Fruit fly (Drosophila melanogaster) S2 (cell line): Measurements from ENCODE around the gene rod.

Experiments
- CG8478 ChIP-seq: fragments of >200 bp; optimal IDR thresholded peaks from 2 replicates; lab custom pipeline; 2018
- CTCF ChIP-seq, 2 experiments: fragments of >200 bp; optimal IDR thresholded peaks; 2 replicates each; lab custom pipeline; 2018

rod gene

DNA sequence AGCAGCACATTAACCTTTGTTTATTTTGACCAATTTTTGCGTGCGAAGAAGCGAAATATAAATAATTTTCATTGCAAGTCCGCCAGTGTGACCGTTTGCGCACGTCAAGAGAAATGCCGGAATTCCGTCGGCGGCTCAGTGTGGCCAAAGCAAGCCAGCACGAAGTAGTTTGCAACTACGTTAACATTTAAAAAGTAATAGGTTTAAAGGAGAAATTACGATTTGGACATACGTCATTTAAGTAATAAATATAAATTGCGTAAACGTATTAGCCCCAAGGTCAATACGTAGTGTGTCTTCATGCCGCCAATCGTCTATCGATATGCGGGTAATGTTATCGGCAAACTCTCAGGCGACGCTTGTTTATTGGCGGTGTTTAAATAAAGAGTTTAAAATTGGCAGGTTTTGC lies at the start of gene rod, which contains the start of gene pygo:
rod (plus strand) TSS at position 366 of the 409 bp plus-strand sequence.
pygo (minus strand) TSS at position 114 of the 409 bp plus-strand sequence.
- TF ChIP-seq CTCF (optimal IDR thresholded peaks at IDR 0.05; lab: Kevin White, UChicago), result no peak
- no peak for TF ChIP-seq CG8478 (lab: Kevin White, UChicago)

dm6 chr3R:31541915-31542314 lies 38.8 kb upstream of the rod start:
- TF ChIP-seq CTCF (optimal IDR thresholded peaks at IDR 0.05; lab: Kevin White, UChicago) (no peak), CG8478 (lab: Kevin White, UChicago) (no peak)

dm6 chr3R:31542721-31543120 lies 38.0 kb upstream of the rod start, which contains the start of gene nyo:
TSS of gene nyo (plus strand) at chr3R:31543032.
- TF ChIP-seq CG8478 (lab: Kevin White, UChicago), result no peak
- TF ChIP-seq CTCF (optimal IDR thresholded peaks at IDR 0.05; lab: Kevin White, UChicago), result no peak

- no peak for TF ChIP-seq CTCF (optimal IDR thresholded peaks at IDR 0.05; lab: Kevin White, UChicago)
- no peak for TF ChIP-seq CG8478 (lab: Kevin White, UChicago)
These were observed 31.8 kb upstream of the rod start for dm6 chr3R:31548766-31549510.

dm6 chr3R:31550910-31551309 lies 29.8 kb upstream of the rod start:
- TF ChIP-seq CG8478 (lab: Kevin White, UChicago), result no peak
- TF ChIP-seq CTCF (optimal IDR thresholded peaks at IDR 0.05; lab: Kevin White, UChicago), result no peak

dm6 chr3R:31558720-31559280 lies 22.0 kb upstream of the rod start:
- TF ChIP-seq CG8478 (lab: Kevin White, UChicago) (no peak), CTCF (optimal IDR thresholded peaks at IDR 0.05; lab: Kevin White, UChicago) (no peak)

DNA sequence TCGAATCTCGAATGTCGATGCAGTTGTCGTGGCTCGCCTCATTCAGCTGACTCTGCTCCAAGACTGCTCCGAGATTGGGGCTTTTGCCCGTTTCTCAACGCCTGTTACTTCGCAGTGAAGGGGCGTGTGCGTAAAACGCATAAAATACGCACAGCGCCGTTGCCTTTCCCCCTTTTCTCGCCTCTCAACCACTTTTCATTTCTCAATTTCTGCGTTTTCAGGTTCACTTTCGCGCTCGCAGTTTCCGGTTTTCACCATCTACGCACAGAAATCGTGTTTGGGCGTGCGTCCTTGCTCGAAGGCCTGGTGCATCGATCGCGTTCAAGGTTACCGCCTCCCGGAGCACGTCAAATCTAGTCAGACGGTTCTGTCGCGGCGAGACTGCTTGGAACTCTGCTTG lies 21.0 kb upstream of the rod start:
- TF ChIP-seq CTCF (optimal IDR thresholded peaks at IDR 0.05; lab: Kevin White, UChicago) (no peak), CG8478 (lab: Kevin White, UChicago) (no peak)

DNA sequence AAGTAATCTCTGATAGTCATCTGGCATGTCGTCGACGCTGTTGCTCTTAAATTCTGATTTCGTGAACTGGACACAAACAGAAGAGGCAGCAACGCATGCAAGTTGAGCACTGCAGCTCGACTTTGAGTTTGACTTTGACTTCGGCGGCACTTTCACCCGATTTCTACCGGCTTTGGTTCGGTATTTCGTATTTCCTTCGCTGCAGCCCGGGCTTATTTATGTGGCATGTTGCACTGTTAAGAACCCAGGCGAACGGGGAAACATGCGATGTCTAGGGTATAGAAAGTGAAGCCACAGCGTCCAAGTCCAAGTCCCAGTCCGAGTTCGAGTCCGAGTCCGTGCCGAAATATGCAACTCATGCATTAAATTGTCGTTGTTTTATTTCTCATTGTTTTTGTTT lies 16.6 kb upstream of the rod start:
- no peak for TF ChIP-seq CTCF (optimal IDR thresholded peaks at IDR 0.05; lab: Kevin White, UChicago)
- TF ChIP-seq CG8478 (lab: Kevin White, UChicago), result no peak

- TF ChIP-seq CTCF (optimal IDR thresholded peaks at IDR 0.05; lab: Kevin White, UChicago) (no peak), CG8478 (lab: Kevin White, UChicago) (no peak)
These were observed 16.2 kb upstream of the rod start for dm6 chr3R:31564588-31564987.

- TF ChIP-seq CG8478 (lab: Kevin White, UChicago), result no peak
- no peak for TF ChIP-seq CTCF (optimal IDR thresholded peaks at IDR 0.05; lab: Kevin White, UChicago)
These were observed 15.0 kb upstream of the rod start for dm6 chr3R:31565738-31566137.

DNA sequence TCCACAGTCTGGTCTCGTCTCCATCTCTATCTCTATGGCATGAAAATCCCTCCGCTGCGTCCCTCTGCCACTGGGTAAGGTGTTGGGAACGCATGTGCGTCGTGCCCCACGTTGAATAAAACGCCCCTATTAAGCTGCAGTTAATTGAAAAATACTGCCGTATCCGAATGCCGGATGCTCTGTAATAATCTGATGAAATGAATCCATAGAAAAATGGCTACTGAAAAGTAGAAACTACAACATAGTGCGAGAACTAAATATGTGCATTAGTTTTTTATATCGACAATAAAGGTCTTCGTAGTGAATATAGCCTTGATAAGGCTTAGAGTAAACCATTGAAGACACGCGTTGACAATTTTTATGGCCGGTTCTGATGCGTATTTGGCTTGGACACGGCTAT lies 14.0 kb upstream of the rod start:
- TF ChIP-seq CG8478 (lab: Kevin White, UChicago) (no peak), CTCF (optimal IDR thresholded peaks at IDR 0.05; lab: Kevin White, UChicago) (no peak)

DNA sequence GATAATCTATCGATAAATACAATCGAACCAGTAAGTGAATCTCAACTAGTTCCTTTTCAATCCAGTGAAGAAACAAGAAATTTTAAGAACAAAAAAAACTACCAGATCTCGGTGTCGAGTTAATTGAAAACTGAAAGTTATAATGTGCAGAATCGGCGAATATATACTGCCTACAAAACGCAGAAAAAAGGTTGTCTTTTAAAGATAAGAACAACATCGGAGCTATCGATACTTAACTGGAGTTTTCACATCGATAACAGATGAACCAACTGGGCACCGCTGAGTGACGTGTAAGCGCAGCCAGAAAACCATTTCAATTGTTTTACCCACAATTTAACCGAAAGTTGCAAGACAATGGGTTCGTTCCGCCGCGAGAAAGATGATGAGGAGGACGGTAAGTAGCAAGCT lies 8.9 kb upstream of the rod start, which contains the start of gene gammaCOP:
gammaCOP (plus strand) TSS at position 259 of the 408 bp plus-strand sequence.
- TF ChIP-seq CG8478 (lab: Kevin White, UChicago), result no peak
- no peak for TF ChIP-seq CTCF (optimal IDR thresholded peaks at IDR 0.05; lab: Kevin White, UChicago)

dm6 chr3R:31577351-31577750 lies 3.4 kb upstream of the rod start:
- TF ChIP-seq CTCF (optimal IDR thresholded peaks at IDR 0.05; lab: Kevin White, UChicago) (no peak), CG8478 (lab: Kevin White, UChicago) (no peak)

DNA sequence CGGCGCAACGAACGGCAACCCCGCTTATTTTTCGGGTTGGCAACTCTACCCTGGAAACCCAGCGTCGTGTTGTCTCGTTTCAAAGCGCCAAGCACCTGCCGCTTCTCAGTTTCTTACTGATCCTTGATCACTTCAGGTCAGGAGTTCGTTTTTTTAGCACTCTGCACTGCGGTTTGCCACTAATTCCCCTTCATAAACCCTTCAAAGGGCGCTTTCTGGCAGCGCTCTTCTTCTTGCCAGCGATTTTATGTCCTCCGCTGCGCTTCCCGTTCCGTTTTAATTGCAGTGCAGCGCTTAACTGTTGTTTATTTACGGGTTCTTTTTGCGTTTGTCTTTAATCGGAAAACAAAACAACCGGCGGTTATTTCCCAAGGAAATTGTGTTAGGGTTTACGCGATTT lies 719 bp upstream of the rod start:
- TF ChIP-seq CG8478 (lab: Kevin White, UChicago) (no peak), CTCF (optimal IDR thresholded peaks at IDR 0.05; lab: Kevin White, UChicago) (no peak)

- no peak for TF ChIP-seq CG8478 (lab: Kevin White, UChicago)
- TF ChIP-seq CTCF (optimal IDR thresholded peaks at IDR 0.05; lab: Kevin White, UChicago), result no peak
These were observed 7.6 kb downstream of the rod start, which contains the start of gene CG1635 for dm6 chr3R:31588374-31588773. TSS of gene CG1635 (plus strand) at chr3R:31588673.
